Worm (Caenorhabditis elegans) whole organism, L2 larva: ENCODE measurements around the gene ptr-19.

Experiments used
- C34F6.9 ChIP-seq: fragments of 150-350 bp; optimal IDR thresholded peaks from 2 replicates; lab custom pipeline; 2014; ENCODE audit warnings: missing biosample characterization, missing genetic modification characterization
- egl-27 ChIP-seq: sonication (generic microtip); optimal IDR thresholded peaks from 3 replicates; lab custom pipeline; 2017; ENCODE audit warnings: missing biosample characterization, missing genetic modification reagents, missing genetic modification characterization
- elt-3 ChIP-seq: sonication (generic microtip); optimal IDR thresholded peaks from 2 replicates; lab custom pipeline; 2017; ENCODE audit warnings: missing biosample characterization, missing genetic modification characterization
- lin-11 ChIP-seq: fragments of 150-350 bp; sonication (generic microtip); optimal IDR thresholded peaks from 2 replicates; lab custom pipeline; 2014; ENCODE audit warnings: missing biosample characterization, missing genetic modification characterization, inconsistent platforms, mixed read lengths
- mbf-1 ChIP-seq: sonication (generic microtip); optimal IDR thresholded peaks from 2 replicates; lab custom pipeline; 2017; ENCODE audit warnings: missing biosample characterization, missing genetic modification characterization

ce11 chrIII:10807956-10808355 is 26.3 kb downstream of the ptr-19 start:
- TF ChIP-seq mbf-1 (tag; lab: Kevin White, UChicago) (no peak), C34F6.9 (tag; lab: Kevin White, UChicago) (peak; percentile 51), elt-3 (tag; lab: Kevin White, UChicago) (no peak), egl-27 (tag; lab: Kevin White, UChicago) (no peak), lin-11 (tag; lab: Kevin White, UChicago) (no peak)
